Worm (Caenorhabditis elegans): Measurements from ENCODE around the gene str-56.

DNA sequence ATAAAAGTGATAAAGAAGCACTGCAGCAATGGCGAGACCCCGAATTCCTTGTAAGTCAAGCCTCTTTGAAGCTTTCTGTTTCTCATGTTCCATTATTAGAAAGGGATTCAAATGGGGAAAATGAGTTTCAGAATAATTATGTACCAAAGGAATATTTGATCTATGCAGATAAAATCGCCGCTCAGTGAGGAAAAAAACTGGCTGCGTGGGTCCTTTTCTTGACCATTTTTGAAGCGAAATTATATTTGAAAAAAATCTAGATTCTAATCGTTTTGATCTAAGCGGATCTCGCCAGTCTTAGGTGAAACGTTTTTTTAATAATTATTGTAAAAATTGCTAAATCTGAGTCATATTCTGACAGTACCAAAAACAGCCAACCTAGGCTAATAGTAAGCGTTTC is 12.3 kb downstream of the str-56 start, which contains the start of gene oac-42:
- TF ChIP-seq hlh-30 (tag; optimal IDR thresholded peaks at IDR 0.05; ENCODE audit: insufficient read depth), result no peak
- no peak for TF ChIP-seq unc-86 (tag; optimal IDR thresholded peaks at IDR 0.05)
- TF ChIP-seq odd-2 (tag; optimal IDR thresholded peaks at IDR 0.05), result no peak
- no peak for TF ChIP-seq T23F11.4 (GFP tag; optimal IDR thresholded peaks at IDR 0.05)
- no peak for TF ChIP-seq dve-1 (tag; optimal IDR thresholded peaks at IDR 0.05)
- TF ChIP-seq ceh-14 (tag; optimal IDR thresholded peaks at IDR 0.05), result no peak
- TF ChIP-seq fax-1 (tag; optimal IDR thresholded peaks at IDR 0.05), result no peak
- no peak for TF ChIP-seq elt-2 (tag; optimal IDR thresholded peaks at IDR 0.05)
- no peak for TF ChIP-seq rnt-1 (tag; optimal IDR thresholded peaks at IDR 0.05)
- TF ChIP-seq ceh-2 (tag; optimal IDR thresholded peaks at IDR 0.05), result no peak
- TF ChIP-seq pag-3 (tag; optimal IDR thresholded peaks at IDR 0.05; ENCODE audit: borderline replicate concordance), result no peak
